Fruit fly (Drosophila melanogaster): ENCODE measurements around the gene CG4849.

DNA sequence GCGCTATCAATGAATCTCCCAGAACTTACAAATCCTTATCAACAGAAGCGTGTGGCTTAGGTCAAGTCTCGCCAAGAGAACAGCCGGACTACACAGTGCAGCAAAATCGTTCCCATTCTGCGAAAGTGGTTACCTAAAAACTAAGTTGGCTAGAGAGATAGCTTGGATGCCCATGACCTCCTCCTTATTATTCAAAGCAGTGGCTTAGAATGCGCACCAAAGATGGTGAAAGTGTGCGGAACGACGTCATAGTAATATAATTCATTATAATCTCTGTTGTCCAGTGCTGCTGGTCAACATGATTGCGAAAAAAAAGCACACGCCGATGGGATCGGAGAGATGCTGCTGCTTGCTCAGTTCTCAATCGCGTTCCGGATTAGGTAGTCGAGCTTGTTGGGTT is 8.7 kb upstream of the CG4849 start, which contains the start of gene Nep7:
- TF ChIP-seq Myc (optimal IDR thresholded peaks at IDR 0.05) (no peak), psq (optimal IDR thresholded peaks at IDR 0.05) (no peak), insv (optimal IDR thresholded peaks at IDR 0.05) (no peak)

Data from Kc167 (cell line).